Fruit fly (Drosophila melanogaster): ENCODE measurements around the gene gro.

The gro gene

DNA sequence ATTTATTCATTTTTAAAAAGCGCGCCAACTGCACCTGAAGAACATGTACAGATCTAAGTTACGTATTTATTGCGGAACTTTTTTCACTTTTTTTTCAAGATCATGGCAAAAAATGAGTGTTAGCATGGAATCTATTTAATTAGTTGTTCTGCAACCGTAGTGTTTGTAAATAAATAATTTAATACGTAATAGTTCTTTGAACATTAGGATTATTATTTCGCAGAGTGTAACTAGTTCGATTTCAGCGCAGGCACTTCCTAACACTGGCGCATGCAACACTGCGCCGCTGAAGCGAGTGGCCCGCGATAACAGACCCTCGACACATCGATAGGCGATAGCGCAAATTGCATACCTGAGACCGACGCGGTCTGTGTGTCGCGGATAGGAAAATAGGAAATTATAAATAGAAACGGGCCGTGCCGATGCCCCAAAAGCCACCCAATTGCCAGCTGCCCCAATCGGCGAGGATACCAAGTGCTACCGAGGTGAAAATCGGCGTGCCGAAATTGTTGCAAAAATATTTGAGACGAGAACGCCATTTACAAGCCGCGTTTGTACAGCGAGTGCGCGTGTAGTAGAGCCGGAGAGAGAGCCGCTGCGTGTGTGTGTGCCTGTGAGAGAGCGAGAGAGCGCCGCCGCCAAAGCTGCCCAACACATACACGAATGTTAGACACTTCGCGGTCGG is at the start of gene gro (continued):
- TF ChIP-seq eg (GFP tag; IDR thresholded peaks at IDR 0.05) = peak; percentile 66
- peak; percentile 41 for TF ChIP-seq Sox102F (GFP tag; optimal IDR thresholded peaks at IDR 0.05)
- TF ChIP-seq cyc (GFP tag; optimal IDR thresholded peaks at IDR 0.05) = peak; percentile 81
- TF ChIP-seq Ets21C (GFP tag; optimal IDR thresholded peaks at IDR 0.05) = peak; percentile 55
- TF ChIP-seq CG10631 (GFP tag; optimal IDR thresholded peaks at IDR 0.05) = peak; percentile 81
- no peak for TF ChIP-seq CG7368 (GFP tag; optimal IDR thresholded peaks at IDR 0.05)
- TF ChIP-seq Gug (GFP tag; IDR thresholded peaks at IDR 0.05) = peak; percentile 62; the same call in 1 of the 2 replicates
- TF ChIP-seq CG10669 (GFP tag; optimal IDR thresholded peaks at IDR 0.05) = peak; percentile 55
- peak; percentile 0 for TF ChIP-seq CG4318 (GFP tag; optimal IDR thresholded peaks at IDR 0.05)

- TF ChIP-seq CG7368 (GFP tag; optimal IDR thresholded peaks at IDR 0.05) = peak; percentile 86
- peak; percentile 96 for TF ChIP-seq CG10631 (GFP tag; optimal IDR thresholded peaks at IDR 0.05)
- peak; percentile 97 for TF ChIP-seq Eip75B (GFP tag; optimal IDR thresholded peaks at IDR 0.05)
- TF ChIP-seq eg (GFP tag; IDR thresholded peaks at IDR 0.05) = no peak; the same call in 2 of the 3 replicates
- peak; percentile 94 for TF ChIP-seq spab (GFP tag; optimal IDR thresholded peaks at IDR 0.05)
- TF ChIP-seq CG16779 (tag; optimal IDR thresholded peaks at IDR 0.05) = no peak
- peak; percentile 99 for TF ChIP-seq Eip78C (GFP tag)
- TF ChIP-seq ss (GFP tag; optimal IDR thresholded peaks at IDR 0.05) = peak; percentile 96
- peak; percentile 94 for TF ChIP-seq topi (GFP tag; optimal IDR thresholded peaks at IDR 0.05)
- TF ChIP-seq Blimp-1 (GFP tag; optimal IDR thresholded peaks at IDR 0.05) = peak; percentile 76
- TF ChIP-seq CG8319 (GFP tag; optimal IDR thresholded peaks at IDR 0.05) = peak; percentile 77
- peak; percentile 91 for TF ChIP-seq CG9139 (GFP tag; optimal IDR thresholded peaks at IDR 0.05)
- TF ChIP-seq svp (GFP tag) = peak; percentile 97
- peak; percentile 94 for TF ChIP-seq Smox (GFP tag; optimal IDR thresholded peaks at IDR 0.05)
- TF ChIP-seq CG6163 (GFP tag; IDR thresholded peaks at IDR 0.05) = peak; percentile 96
- TF ChIP-seq CG10669 (GFP tag; optimal IDR thresholded peaks at IDR 0.05) = peak; percentile 96
- peak; percentile 94 for TF ChIP-seq Sox14 (GFP tag; optimal IDR thresholded peaks at IDR 0.05)
- TF ChIP-seq salr (GFP tag; optimal IDR thresholded peaks at IDR 0.05) = peak in 1 of 2 experiments; percentile 90
- TF ChIP-seq CG3919 (GFP tag; optimal IDR thresholded peaks at IDR 0.05) = peak; percentile 96
- TF ChIP-seq pdm3 (GFP tag; optimal IDR thresholded peaks at IDR 0.05) = peak; percentile 93
- TF ChIP-seq CG6808 (GFP tag; optimal IDR thresholded peaks at IDR 0.05) = peak; percentile 95
- TF ChIP-seq CG4318 (GFP tag; optimal IDR thresholded peaks at IDR 0.05) = peak; percentile 78
- peak; percentile 94 for TF ChIP-seq fd59A (GFP tag; optimal IDR thresholded peaks at IDR 0.05)
- TF ChIP-seq CG8119 (GFP tag; IDR thresholded peaks at IDR 0.05) = peak; percentile 90
- TF ChIP-seq CG11294 (GFP tag; IDR thresholded peaks at IDR 0.05) = peak; percentile 66
- TF ChIP-seq CG31627 (GFP tag; optimal IDR thresholded peaks at IDR 0.05) = peak; percentile 90
- TF ChIP-seq Hr4 (GFP tag; optimal IDR thresholded peaks at IDR 0.05) = peak; percentile 86
- TF ChIP-seq Hr38 (GFP tag; optimal IDR thresholded peaks at IDR 0.05) = no peak
- peak; percentile 62 for TF ChIP-seq dac (GFP tag; optimal IDR thresholded peaks at IDR 0.05)
- TF ChIP-seq dsx (GFP tag; optimal IDR thresholded peaks at IDR 0.05; ENCODE audit: poor library complexity, severe bottlenecking) = peak; percentile 96
- peak; percentile 90 for TF ChIP-seq Sox15 (GFP tag; optimal IDR thresholded peaks at IDR 0.05)
- peak; percentile 93 for TF ChIP-seq CG34406 (GFP tag; optimal IDR thresholded peaks at IDR 0.05)
- no peak for TF ChIP-seq CG6276 (GFP tag; optimal IDR thresholded peaks at IDR 0.05)
- TF ChIP-seq OdsH (GFP tag; optimal IDR thresholded peaks at IDR 0.05) = peak; percentile 95
- peak; percentile 82 for TF ChIP-seq CG6854 (GFP tag; optimal IDR thresholded peaks at IDR 0.05)
- peak; percentile 92 for TF ChIP-seq achi (GFP tag; optimal IDR thresholded peaks at IDR 0.05)
- TF ChIP-seq CG15336 (GFP tag; IDR thresholded peaks at IDR 0.05) = peak; percentile 85
- no peak for TF ChIP-seq vri (GFP tag; optimal IDR thresholded peaks at IDR 0.05)
- TF ChIP-seq CG6792 (GFP tag; optimal IDR thresholded peaks at IDR 0.05) = peak; percentile 96
- TF ChIP-seq Lpt (GFP tag; optimal IDR thresholded peaks at IDR 0.05) = peak; percentile 80
- peak; percentile 97 for TF ChIP-seq CG3032 (tag; optimal IDR thresholded peaks at IDR 0.05)
- peak; percentile 84 for TF ChIP-seq Eip93F (GFP tag; optimal IDR thresholded peaks at IDR 0.05)
- TF ChIP-seq Gug (GFP tag; IDR thresholded peaks at IDR 0.05) = peak; percentile 72
Observed at dm6 chr3R:25996197-25997005, 45.1 kb upstream of the gro start, which contains the start of gene CG43116. Gene CG43116 (minus strand): TSS chr3R:25996996.
